Worm (Caenorhabditis elegans): ENCODE data around the gene rbmx-2.

ce11 chrII:6178743-6179129 is 18.0 kb downstream of the rbmx-2 start:
- TF ChIP-seq klf-2 (GFP tag; conservative IDR thresholded peaks at IDR 0.05), result no peak
- TF ChIP-seq flt-1 (GFP tag; IDR thresholded peaks at IDR 0.05), result no peak
